Fruit fly (Drosophila melanogaster): ENCODE results near the gene CG8757.

The CG8757 gene

DNA sequence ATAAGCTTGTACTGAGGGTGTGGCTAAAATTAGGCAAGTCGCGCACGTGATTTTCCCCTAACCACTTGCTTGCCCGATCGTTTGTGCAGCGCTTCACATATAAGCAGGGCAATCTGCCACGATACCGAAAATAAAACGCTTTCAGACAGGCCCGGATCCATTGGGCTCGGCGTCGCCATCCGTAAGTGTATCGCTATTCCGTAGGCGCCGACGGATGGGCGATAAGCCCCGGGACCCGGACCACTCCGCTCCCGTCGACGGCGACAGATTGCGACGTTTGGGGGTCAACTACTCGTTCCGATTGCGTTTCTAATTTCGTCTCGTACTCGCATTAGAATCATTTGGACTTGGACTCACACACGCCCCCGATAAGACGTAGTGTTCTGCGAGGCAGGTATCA lies 20.4 kb upstream of the CG8757 start:
- no peak for TF ChIP-seq Sin3A (optimal IDR thresholded peaks at IDR 0.05)
- no peak for TF ChIP-seq insv (optimal IDR thresholded peaks at IDR 0.05)
- no peak for TF ChIP-seq h (optimal IDR thresholded peaks at IDR 0.05)
- no peak for TF ChIP-seq Myc (optimal IDR thresholded peaks at IDR 0.05)
- TF ChIP-seq ttk (optimal IDR thresholded peaks at IDR 0.05) = no peak

DNA sequence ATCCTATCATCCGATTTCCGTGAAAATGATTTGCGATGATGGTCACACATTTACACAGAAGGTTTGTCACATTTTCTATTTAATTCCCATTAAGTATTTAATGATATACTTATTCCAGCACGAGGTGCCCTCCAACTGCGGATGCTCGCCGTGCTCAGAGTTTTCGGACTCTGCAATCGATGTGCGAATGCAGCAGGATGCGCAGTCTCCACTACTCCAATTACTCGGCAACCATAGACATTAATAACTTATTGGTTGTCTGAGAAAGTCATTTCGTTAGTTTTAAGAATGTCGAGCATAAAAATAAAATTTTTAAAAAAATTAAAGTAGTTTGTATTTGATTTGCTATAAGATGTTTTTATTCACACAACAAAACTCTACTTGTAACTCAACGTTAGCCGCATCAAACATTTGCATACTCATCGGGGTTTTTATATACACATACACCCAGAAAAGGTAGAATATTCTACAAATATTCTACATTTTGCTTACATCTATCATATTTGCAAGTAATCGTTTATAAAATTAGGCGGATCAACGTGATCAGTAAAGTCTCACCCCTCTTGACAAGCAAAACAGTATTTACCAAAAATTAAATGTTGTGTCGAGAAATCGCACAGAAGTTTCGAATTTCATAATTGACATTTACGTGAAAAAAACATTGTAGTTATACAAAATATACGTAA lies 17.8 kb upstream of the CG8757 start:
- TF ChIP-seq ttk (optimal IDR thresholded peaks at IDR 0.05) = no peak
- TF ChIP-seq Sin3A (optimal IDR thresholded peaks at IDR 0.05) = no peak
- TF ChIP-seq h (optimal IDR thresholded peaks at IDR 0.05) = no peak
- TF ChIP-seq psq (optimal IDR thresholded peaks at IDR 0.05) = no peak
- TF ChIP-seq Myc (optimal IDR thresholded peaks at IDR 0.05) = no peak
- TF ChIP-seq insv (optimal IDR thresholded peaks at IDR 0.05) = no peak

DNA sequence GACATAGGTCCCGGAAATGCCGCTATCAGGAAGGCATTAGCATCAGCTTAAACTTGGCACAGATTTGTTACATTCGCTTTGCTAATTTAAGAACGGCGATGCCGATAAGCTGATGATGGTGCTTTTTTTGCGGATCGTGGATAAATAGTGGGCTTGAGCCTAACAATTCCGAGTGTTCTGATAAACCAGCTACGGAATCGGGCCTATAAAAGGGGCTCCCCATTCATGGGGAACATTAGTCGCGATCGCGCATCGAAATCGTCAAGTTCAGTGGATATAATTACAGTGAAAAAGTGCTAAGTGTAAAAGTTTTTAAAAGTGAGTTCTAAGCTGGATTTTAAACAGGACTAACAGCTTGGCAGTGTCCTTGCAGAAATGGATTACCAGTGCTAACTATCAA lies 3.7 kb upstream of the CG8757 start, which contains the start of gene Hml:
TSS of gene Hml (plus strand) at position 301 of the 400 bp plus-strand sequence.
- TF ChIP-seq insv (optimal IDR thresholded peaks at IDR 0.05) = no peak

DNA sequence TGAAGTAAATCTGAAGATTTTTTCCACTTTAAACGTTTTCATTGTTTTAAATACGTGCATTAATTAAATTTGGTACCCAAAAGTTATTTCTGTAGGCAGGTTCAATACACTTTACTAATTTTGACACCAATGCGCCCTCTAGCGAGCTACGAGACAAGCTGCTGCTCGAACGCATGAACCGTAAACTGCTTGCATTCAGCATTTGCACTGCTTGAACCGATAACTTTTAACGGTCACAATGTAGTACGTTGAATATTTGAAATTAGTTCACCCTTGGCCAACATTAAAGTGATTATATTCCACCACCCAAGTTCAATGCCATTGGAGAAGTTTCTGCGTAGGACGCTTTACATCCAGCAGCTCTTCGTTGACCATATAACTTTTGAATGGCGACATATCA lies 3.3 kb upstream of the CG8757 start:
- TF ChIP-seq h (optimal IDR thresholded peaks at IDR 0.05) = no peak
- no peak for TF ChIP-seq insv (optimal IDR thresholded peaks at IDR 0.05)
- no peak for TF ChIP-seq ttk (optimal IDR thresholded peaks at IDR 0.05)
- TF ChIP-seq psq (optimal IDR thresholded peaks at IDR 0.05) = no peak
- no peak for TF ChIP-seq Myc (optimal IDR thresholded peaks at IDR 0.05)
- TF ChIP-seq Sin3A (optimal IDR thresholded peaks at IDR 0.05) = no peak

DNA sequence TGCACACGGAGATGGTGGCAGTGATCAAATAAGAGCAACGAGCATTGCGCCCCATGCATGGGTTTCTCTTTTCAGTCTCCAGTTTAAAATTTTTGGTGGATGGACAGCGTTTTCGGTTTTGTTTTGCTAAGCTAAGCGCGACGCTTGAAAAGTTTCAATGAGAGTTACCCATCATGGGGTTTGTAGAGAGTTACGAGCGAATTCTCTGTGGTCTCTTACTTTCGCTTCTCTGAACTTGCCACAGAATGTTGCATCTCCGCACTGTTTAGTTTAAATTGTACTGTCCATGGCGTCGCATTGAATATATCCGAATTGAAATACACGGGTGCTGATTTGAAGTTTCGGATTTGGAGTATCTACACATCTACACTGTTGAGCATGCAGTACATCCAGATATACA lies 1.3 kb upstream of the CG8757 start, which contains the start of gene Tsp68C:
TSS of gene Tsp68C (plus strand) at position 301 of the 400 bp plus-strand sequence.
- no peak for TF ChIP-seq Myc (optimal IDR thresholded peaks at IDR 0.05)
- no peak for TF ChIP-seq psq (optimal IDR thresholded peaks at IDR 0.05)
- no peak for TF ChIP-seq h (optimal IDR thresholded peaks at IDR 0.05)

DNA sequence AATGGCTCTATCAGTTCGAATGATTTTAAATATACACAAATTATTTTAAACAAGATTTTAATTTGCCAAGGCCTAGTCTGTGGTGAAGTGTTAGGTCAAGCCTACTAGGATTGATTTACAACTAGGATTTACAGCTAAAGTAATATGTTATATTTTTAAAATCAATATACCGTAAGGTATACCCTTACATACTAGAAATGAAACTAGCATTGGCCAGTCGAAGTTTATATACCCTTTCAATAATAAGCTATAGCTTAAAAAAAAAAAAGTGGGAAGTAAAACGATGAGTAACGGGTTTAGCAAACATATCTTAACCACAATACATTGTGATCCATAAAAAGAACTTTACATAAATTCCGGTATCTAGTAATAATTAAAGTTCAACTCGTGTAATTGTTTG lies 877 bp upstream of the CG8757 start, which contains the start of gene CG8750:
TSS of gene CG8750 (minus strand) at position 101 of the 400 bp plus-strand sequence.
- TF ChIP-seq h (optimal IDR thresholded peaks at IDR 0.05) (no peak), psq (optimal IDR thresholded peaks at IDR 0.05) (no peak), Myc (optimal IDR thresholded peaks at IDR 0.05) (no peak), insv (optimal IDR thresholded peaks at IDR 0.05) (no peak), ttk (optimal IDR thresholded peaks at IDR 0.05) (no peak), Sin3A (optimal IDR thresholded peaks at IDR 0.05) (no peak)

DNA sequence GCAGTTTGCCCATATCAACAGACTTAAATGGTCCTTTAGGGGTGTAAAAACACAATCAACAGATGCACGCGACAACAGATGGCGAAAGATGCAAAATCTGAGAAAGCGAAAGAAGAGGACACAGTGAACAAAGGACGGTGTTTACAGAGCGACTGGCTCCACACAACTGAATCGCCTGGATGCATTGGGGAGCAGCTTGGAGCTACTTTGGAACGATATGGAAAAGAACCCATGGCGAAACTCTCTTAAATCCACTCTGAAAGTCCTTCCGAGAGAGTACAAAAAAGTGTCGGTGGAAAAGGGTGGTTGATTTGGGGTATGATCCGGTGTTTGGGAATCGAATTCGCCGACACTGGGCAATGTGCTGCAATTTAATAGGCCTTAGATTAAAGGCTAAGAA lies 1.3 kb downstream of the CG8757 start:
- TF ChIP-seq Sin3A (optimal IDR thresholded peaks at IDR 0.05) = no peak
- TF ChIP-seq h (optimal IDR thresholded peaks at IDR 0.05) = no peak
- TF ChIP-seq ttk (optimal IDR thresholded peaks at IDR 0.05) = no peak
- TF ChIP-seq psq (optimal IDR thresholded peaks at IDR 0.05) = no peak
- TF ChIP-seq insv (optimal IDR thresholded peaks at IDR 0.05) = no peak
- TF ChIP-seq Myc (optimal IDR thresholded peaks at IDR 0.05) = no peak

DNA sequence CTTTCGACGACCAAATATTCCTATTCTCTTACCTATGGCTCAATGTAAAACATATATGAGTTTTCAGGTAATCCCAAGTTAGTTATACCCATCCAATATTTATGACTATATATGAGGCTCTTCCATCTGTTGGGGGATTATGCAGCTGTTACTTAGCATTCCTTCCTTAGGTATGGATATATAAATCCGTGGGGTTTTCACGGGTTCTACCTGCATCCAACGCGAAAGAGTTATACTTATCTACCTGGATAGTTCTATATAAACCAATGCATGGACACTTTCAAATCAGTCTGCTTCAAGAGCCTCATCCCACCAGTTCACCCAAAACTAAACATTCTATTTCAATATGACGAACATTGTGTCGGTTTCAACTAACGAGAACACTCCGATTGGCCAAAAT lies 4.6 kb downstream of the CG8757 start, which contains the start of gene CG43184:
TSS of gene CG43184 (plus strand) at position 301 of the 400 bp plus-strand sequence.
- TF ChIP-seq ttk (optimal IDR thresholded peaks at IDR 0.05) = no peak
- TF ChIP-seq Myc (optimal IDR thresholded peaks at IDR 0.05) = no peak
- no peak for TF ChIP-seq Sin3A (optimal IDR thresholded peaks at IDR 0.05)
- TF ChIP-seq insv (optimal IDR thresholded peaks at IDR 0.05) = no peak
- TF ChIP-seq psq (optimal IDR thresholded peaks at IDR 0.05) = no peak
- no peak for TF ChIP-seq h (optimal IDR thresholded peaks at IDR 0.05)

DNA sequence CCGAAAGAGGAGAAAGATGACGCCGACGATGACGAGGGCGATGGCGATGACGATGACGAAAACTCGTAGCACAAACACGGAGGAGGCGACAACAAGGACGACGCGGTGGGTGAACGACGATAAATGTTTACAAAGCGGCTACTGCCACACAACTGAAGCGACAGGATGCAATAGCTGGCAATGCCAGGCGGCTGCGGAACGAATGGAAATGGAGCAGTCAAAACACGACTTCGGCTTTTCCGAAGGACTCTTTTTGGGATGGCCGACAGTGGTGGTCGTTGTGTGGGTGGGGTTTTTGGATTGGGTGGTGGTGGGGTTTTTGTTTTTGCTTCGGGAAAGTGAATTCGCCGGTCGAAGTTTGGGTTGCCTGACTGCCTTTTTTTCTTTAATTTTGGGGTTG lies 38.8 kb downstream of the CG8757 start, which contains the start of gene bru3:
TSS of gene bru3 (minus strand) at position 143 of the 400 bp plus-strand sequence.
- TF ChIP-seq psq (optimal IDR thresholded peaks at IDR 0.05) = no peak
- no peak for TF ChIP-seq insv (optimal IDR thresholded peaks at IDR 0.05)
- no peak for TF ChIP-seq Sin3A (optimal IDR thresholded peaks at IDR 0.05)
- TF ChIP-seq Myc (optimal IDR thresholded peaks at IDR 0.05) = no peak
- TF ChIP-seq ttk (optimal IDR thresholded peaks at IDR 0.05) = no peak
- TF ChIP-seq h (optimal IDR thresholded peaks at IDR 0.05) = no peak
